Worm (Caenorhabditis elegans): ENCODE measurements around the gene odc-1.

odc-1 gene

ce11 chrV:6854711-6855110 is 45.3 kb downstream of the odc-1 start, which contains the start of gene gpa-10:
Gene gpa-10 (minus strand): TSS chrV:6854811.
- TF ChIP-seq nhr-25 (tag; optimal IDR thresholded peaks at IDR 0.05; ENCODE audit: borderline replicate concordance, insufficient read depth) (no peak), ZK337.2 (GFP tag; IDR thresholded peaks at IDR 0.05) (no peak), zip-2 (tag; optimal IDR thresholded peaks at IDR 0.05) (no peak), F49E8.2 (tag; optimal IDR thresholded peaks at IDR 0.05; ENCODE audit: borderline replicate concordance) (no peak), ces-1 (GFP tag; optimal IDR thresholded peaks at IDR 0.05) (no peak), egl-27 (tag; optimal IDR thresholded peaks at IDR 0.05) (no peak), F10B5.3 (tag; optimal IDR thresholded peaks at IDR 0.05) (no peak), attf-4 (tag; optimal IDR thresholded peaks at IDR 0.05) (no peak), lin-39 (tag; optimal IDR thresholded peaks at IDR 0.05) (no peak), mep-1 (tag; optimal IDR thresholded peaks at IDR 0.05) (no peak), nhr-41 (GFP tag; IDR thresholded peaks at IDR 0.05) (no peak), arid-1 (GFP tag; conservative IDR thresholded peaks at IDR 0.05) (no peak), daf-12 (tag; optimal IDR thresholded peaks at IDR 0.05) (no peak), T26A8.4 (GFP tag; IDR thresholded peaks at IDR 0.05) (no peak)
